Worm (Caenorhabditis elegans) whole organism, L4/young adult: ENCODE results near the gene F28H7.8.

Source experiments
- W03F9.2 ChIP-seq: fragments of 150-350 bp; optimal IDR thresholded peaks from 2 replicates; lab custom pipeline; 2014; ENCODE audit warnings: missing biosample characterization, missing genetic modification characterization
- dao-5 ChIP-seq: sonication (generic microtip); optimal IDR thresholded peaks from 2 replicates; lab custom pipeline; 2016; ENCODE audit warnings: missing genotype, missing genetic modification characterization, moderate library complexity, missing compliant biosample characterization
- him-1 ChIP-seq: sonication (generic microtip); optimal IDR thresholded peaks from 2 replicates; lab custom pipeline; 2016; ENCODE audit warnings: missing genotype, missing genetic modification reagents, missing genetic modification characterization, missing compliant biosample characterization

DNA sequence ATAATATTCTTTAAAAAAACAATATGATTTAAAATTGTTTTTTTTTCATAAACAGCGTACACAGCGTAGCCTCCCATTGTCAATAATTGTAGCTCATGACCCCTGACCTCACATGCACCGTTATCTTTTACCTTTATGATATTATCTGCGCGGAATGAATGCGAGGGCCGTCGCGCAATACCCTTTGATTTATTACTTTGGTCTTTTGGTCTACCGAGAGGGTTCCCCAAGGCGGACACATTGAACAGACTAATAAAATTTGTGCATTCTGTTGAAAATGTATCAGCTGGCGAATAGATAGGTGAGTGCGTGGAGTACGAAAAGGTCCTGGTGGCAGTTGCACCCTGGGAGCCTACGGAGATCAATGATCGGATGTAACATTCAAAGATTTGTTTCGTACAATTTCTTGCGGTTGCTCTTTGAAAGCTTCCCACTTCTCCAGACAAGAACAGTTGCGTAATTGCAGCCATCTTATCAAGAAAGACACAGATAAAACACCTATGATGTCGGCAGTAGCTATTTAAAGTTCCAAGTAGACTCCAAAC, 38.4 kb upstream of the F28H7.8 start:
- TF ChIP-seq dao-5 (tag; lab: Kevin White, UChicago) (no peak), him-1 (tag; lab: Kevin White, UChicago) (no peak), W03F9.2 (no peak)
